Fruit fly (Drosophila melanogaster): ENCODE results near the gene wnd.

wnd gene

DNA sequence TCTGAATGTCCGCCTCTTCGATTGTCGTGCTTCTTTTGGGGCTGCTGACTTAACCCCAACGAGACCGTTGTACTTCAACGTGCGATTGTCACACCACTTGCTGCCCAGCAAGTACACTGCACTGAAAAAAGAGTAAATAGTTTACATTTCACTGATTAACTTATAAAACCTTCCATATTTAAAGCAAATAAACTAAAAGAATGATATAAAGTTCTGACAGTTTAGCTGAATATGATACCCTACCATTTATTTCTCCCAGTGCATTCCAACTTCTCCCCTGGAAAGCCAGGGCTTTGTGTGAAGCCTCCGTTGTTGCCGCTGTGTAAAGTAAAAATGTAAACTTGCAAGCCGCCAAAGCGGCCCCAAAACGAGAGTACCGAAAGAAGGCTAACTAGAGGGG, 38.7 kb upstream of the wnd start (continued):
- TF ChIP-seq CG12071 (GFP tag; optimal IDR thresholded peaks at IDR 0.05) (no peak), oc (tag; optimal IDR thresholded peaks at IDR 0.05) (no peak), CG7271 (tag; optimal IDR thresholded peaks at IDR 0.05) (no peak), CG3847 (GFP tag; IDR thresholded peaks at IDR 0.05) (peak; percentile 29; the same call in 1 of the 2 replicates), Rfx (GFP tag; IDR thresholded peaks at IDR 0.05) (no peak), crp (GFP tag; optimal IDR thresholded peaks at IDR 0.05) (no peak), hbn (GFP tag; IDR thresholded peaks at IDR 0.05; ENCODE audit: partially characterized antibody) (no peak), Taf1 (GFP tag; IDR thresholded peaks at IDR 0.05) (no peak), CG18599 (GFP tag; optimal IDR thresholded peaks at IDR 0.05) (no peak), MBD-R2 (GFP tag; IDR thresholded peaks at IDR 0.05) (no peak), shn (GFP tag; optimal IDR thresholded peaks at IDR 0.05) (no peak), hth (optimal IDR thresholded peaks at IDR 0.05) (no peak), Side (GFP tag; optimal IDR thresholded peaks at IDR 0.05) (no peak), tx (GFP tag; optimal IDR thresholded peaks at IDR 0.05) (no peak), sd (tag; optimal IDR thresholded peaks at IDR 0.05) (no peak), tll (GFP tag; optimal IDR thresholded peaks at IDR 0.05) (no peak), D19B (GFP tag; optimal IDR thresholded peaks at IDR 0.05) (no peak), CG14050 (GFP tag; IDR thresholded peaks at IDR 0.05) (no peak), org-1 (GFP tag; optimal IDR thresholded peaks at IDR 0.05) (no peak), Dref (GFP tag; IDR thresholded peaks at IDR 0.05) (no peak), CG5953 (GFP tag; IDR thresholded peaks at IDR 0.05) (0 out of 2 replicates have a peak, but pooled peaks have one; percentile 25), mam (GFP tag; optimal IDR thresholded peaks at IDR 0.05) (no peak), CG34224 (GFP tag; IDR thresholded peaks at IDR 0.05; ENCODE audit: partially characterized antibody) (no peak), CG6175 (GFP tag; IDR thresholded peaks at IDR 0.05) (no peak), row (GFP tag; IDR thresholded peaks at IDR 0.05) (peak; percentile 38; the same call in 1 of the 3 replicates), TFAM (GFP tag; optimal IDR thresholded peaks at IDR 0.05) (no peak), bowl (GFP tag; IDR thresholded peaks at IDR 0.05) (no peak), CG7786 (GFP tag; optimal IDR thresholded peaks at IDR 0.05) (no peak), CG7928 (GFP tag; optimal IDR thresholded peaks at IDR 0.05) (no peak), NFAT (GFP tag; IDR thresholded peaks at IDR 0.05) (no peak), Gsc (GFP tag; IDR thresholded peaks at IDR 0.05) (no peak), CG13894 (tag; optimal IDR thresholded peaks at IDR 0.05) (no peak), CG30431 (GFP tag; optimal IDR thresholded peaks at IDR 0.05) (no peak), Ets97D (GFP tag; optimal IDR thresholded peaks at IDR 0.05) (no peak), nmo (GFP tag; optimal IDR thresholded peaks at IDR 0.05) (peak; percentile 38), h (optimal IDR thresholded peaks at IDR 0.05) (no peak), ftz-f1 (GFP tag; optimal IDR thresholded peaks at IDR 0.05) (no peak), CG4404 (GFP tag; IDR thresholded peaks at IDR 0.05) (no peak), lov (optimal IDR thresholded peaks at IDR 0.05) (no peak), lov (GFP tag; IDR thresholded peaks at IDR 0.05) (no peak), CG18764 (GFP tag; optimal IDR thresholded peaks at IDR 0.05) (no peak), sens-2 (GFP tag; IDR thresholded peaks at IDR 0.05) (no peak), ewg (GFP tag; optimal IDR thresholded peaks at IDR 0.05) (no peak), CG15011 (GFP tag; optimal IDR thresholded peaks at IDR 0.05) (no peak), ranshi (GFP tag; IDR thresholded peaks at IDR 0.05) (peak; percentile 34; the same call in 1 of the 2 replicates), Doc2 (GFP tag; IDR thresholded peaks at IDR 0.05) (no peak), Myb (GFP tag; optimal IDR thresholded peaks at IDR 0.05) (no peak), Kr (GFP tag; optimal IDR thresholded peaks at IDR 0.05) (no peak), HLH3B (GFP tag; IDR thresholded peaks at IDR 0.05) (0 out of 2 replicates have a peak, but pooled peaks have one; percentile 24), sens (GFP tag) (peak; percentile 82), CG11695 (GFP tag; IDR thresholded peaks at IDR 0.05) (0 out of 3 replicates have a peak, but pooled peaks have one; percentile 14), Oaz (GFP tag; IDR thresholded peaks at IDR 0.05) (no peak), lilli (GFP tag; optimal IDR thresholded peaks at IDR 0.05) (no peak)

Data from whole organism, embryonic.